Worm (Caenorhabditis elegans): ENCODE results near the gene ooc-3.

The ooc-3 gene

ce11 chrII:11487999-11488398 lies 7.1 kb downstream of the ooc-3 start, which contains the start of gene B0334.13:
Gene B0334.13, plus strand, starts transcription at chrII:11488299.
- no peak for TF ChIP-seq ceh-82 (tag; optimal IDR thresholded peaks at IDR 0.05)
- TF ChIP-seq hlh-11 (tag; optimal IDR thresholded peaks at IDR 0.05): no peak
- TF ChIP-seq unc-62 (GFP tag; optimal IDR thresholded peaks at IDR 0.05 in 1 of 2): peak in 1 of 2 experiments; percentile 21
- no peak for TF ChIP-seq unc-62 (tag; optimal IDR thresholded peaks at IDR 0.05)
- no peak for TF ChIP-seq egl-43 (GFP tag; IDR thresholded peaks at IDR 0.05)
- no peak for TF ChIP-seq dve-1 (tag; optimal IDR thresholded peaks at IDR 0.05; ENCODE audit: insufficient read depth)
- no peak for TF ChIP-seq nhr-28 (tag; optimal IDR thresholded peaks at IDR 0.05)

DNA sequence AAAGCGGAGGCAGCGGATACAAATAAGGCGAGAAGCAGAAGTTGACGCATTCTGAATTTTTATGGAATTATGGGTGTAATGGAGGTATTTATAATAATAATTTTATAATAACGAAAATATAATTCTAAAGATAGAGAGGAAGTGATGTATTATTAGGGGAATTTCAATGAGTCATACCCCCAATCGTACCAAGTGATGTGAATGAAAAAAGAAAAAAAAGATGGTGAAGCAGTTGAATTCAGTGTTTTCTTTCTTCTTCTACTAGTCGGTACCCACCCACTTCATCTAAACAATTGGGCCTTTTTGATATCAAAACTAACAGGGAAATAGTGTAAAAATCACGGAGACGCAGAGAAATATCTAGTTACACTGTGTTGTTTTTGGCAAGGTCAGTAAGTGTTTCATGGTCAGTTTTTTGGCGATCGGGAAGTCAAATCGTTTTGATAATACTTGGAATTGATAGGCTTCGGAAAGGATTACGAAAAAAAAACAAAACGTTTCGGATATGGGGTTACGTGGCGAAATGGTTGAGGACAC lies 8.4 kb downstream of the ooc-3 start, which contains the start of gene ttr-18:
Gene ttr-18, minus strand, starts transcription at position 51 of the 537 bp plus-strand sequence.
- no peak for TF ChIP-seq lsy-2 (tag; optimal IDR thresholded peaks at IDR 0.05)
- TF ChIP-seq lin-1 (GFP tag; IDR thresholded peaks at IDR 0.05): no peak
- peak; percentile 12 for TF ChIP-seq dve-1 (tag; optimal IDR thresholded peaks at IDR 0.05; ENCODE audit: insufficient read depth)
- no peak for TF ChIP-seq aha-1 (tag)
- no peak for TF ChIP-seq nhr-102 (tag; optimal IDR thresholded peaks at IDR 0.05)

DNA sequence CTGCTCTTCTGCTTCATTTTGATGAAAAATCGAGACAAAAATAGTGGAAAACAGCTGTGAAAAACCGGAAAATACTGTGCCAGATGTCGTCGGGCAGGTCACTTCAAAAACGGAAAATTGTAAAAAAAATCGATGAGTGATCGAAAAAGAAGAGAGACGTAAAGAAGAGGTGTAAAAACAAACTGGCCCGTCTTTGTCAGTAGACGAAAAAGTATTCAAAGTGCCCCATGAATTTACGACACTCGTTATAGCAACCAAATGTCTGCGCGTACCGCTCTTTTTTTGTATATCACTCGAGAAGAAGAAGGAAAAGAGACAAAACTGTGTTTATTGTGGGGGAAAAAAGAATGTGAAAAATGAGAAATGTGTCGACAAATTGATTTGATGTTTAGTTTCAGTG lies 9.9 kb downstream of the ooc-3 start, which contains the start of gene twk-5:
Gene twk-5, minus strand, starts transcription at position 101 of the 400 bp plus-strand sequence.
- TF ChIP-seq gei-8 (GFP tag; optimal IDR thresholded peaks at IDR 0.05) (no peak), ztf-7 (tag; optimal IDR thresholded peaks at IDR 0.05) (no peak), ama-1 (optimal IDR thresholded peaks at IDR 0.05) (peak; percentile 73), mxl-3 (GFP tag; optimal IDR thresholded peaks at IDR 0.05) (no peak)

DNA sequence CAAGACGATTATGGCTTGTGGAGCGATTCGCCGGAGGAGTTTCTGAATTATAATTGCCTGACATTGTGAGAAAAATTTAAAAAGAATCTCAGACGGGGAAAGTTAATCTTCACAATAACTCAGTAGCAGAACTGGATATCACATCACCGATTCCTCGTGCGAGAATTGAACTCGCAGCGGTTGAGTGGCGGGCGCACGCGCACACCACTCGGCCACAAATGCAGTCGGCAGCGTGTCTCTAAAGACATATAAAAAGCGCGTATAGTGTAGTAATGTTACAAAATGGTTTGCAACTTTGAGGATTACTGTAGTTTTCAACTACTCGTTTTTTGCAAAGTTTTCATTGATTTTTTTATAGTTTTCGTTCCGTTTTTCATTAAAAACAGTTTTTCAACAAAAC lies 10.5 kb downstream of the ooc-3 start:
- TF ChIP-seq mdt-29 (GFP tag; IDR thresholded peaks at IDR 0.05) (peak; percentile 87), vab-7 (GFP tag; IDR thresholded peaks at IDR 0.05) (peak; percentile 98), aly-2 (tag; optimal IDR thresholded peaks at IDR 0.05) (no peak), ZK546.5 (tag; optimal IDR thresholded peaks at IDR 0.05) (no peak), egl-27 (tag; optimal IDR thresholded peaks at IDR 0.05) (no peak), hlh-11 (tag; optimal IDR thresholded peaks at IDR 0.05) (peak; percentile 73), Y5F2A.4 (GFP tag; optimal IDR thresholded peaks at IDR 0.05) (peak; percentile 95), nhr-41 (GFP tag; IDR thresholded peaks at IDR 0.05) (peak; percentile 95), lin-13 (GFP tag; optimal IDR thresholded peaks at IDR 0.05) (peak; percentile 73), dpl-1 (GFP tag; optimal IDR thresholded peaks at IDR 0.05) (peak; percentile 46), aha-1 (tag) (peak; percentile 98), dmd-6 (GFP tag; IDR thresholded peaks at IDR 0.05) (peak; percentile 72), hlh-30 (tag; optimal IDR thresholded peaks at IDR 0.05; ENCODE audit: insufficient read depth) (no peak), ama-1 (optimal IDR thresholded peaks at IDR 0.05) (no peak), jun-1 (tag; optimal IDR thresholded peaks at IDR 0.05) (peak; percentile 8), F49E8.2 (tag; optimal IDR thresholded peaks at IDR 0.05; ENCODE audit: borderline replicate concordance) (peak; percentile 80), dmd-9 (GFP tag; IDR thresholded peaks at IDR 0.05) (peak; percentile 93), Y48G9A.11 (GFP tag; IDR thresholded peaks at IDR 0.05) (peak; percentile 78), nhr-48 (tag; optimal IDR thresholded peaks at IDR 0.05) (peak; percentile 76), spr-1 (tag; optimal IDR thresholded peaks at IDR 0.05) (peak; percentile 89), Y75B8A.6 (GFP tag; IDR thresholded peaks at IDR 0.05) (peak; percentile 87), unc-62 (GFP tag; optimal IDR thresholded peaks at IDR 0.05 in 1 of 2) (peak in 1 of 2 experiments; percentile 37), unc-62 (tag; optimal IDR thresholded peaks at IDR 0.05) (no peak), attf-4 (tag; optimal IDR thresholded peaks at IDR 0.05) (no peak), lir-3 (tag; optimal IDR thresholded peaks at IDR 0.05) (peak; percentile 87), arid-1 (GFP tag; conservative IDR thresholded peaks at IDR 0.05) (peak; percentile 97), madf-9 (GFP tag; conservative IDR thresholded peaks at IDR 0.05) (peak; percentile 94), ces-1 (GFP tag; optimal IDR thresholded peaks at IDR 0.05) (no peak), nhr-42 (GFP tag; IDR thresholded peaks at IDR 0.05) (peak; percentile 84), lin-15B (tag; optimal IDR thresholded peaks at IDR 0.05) (no peak), ztf-11 (tag; optimal IDR thresholded peaks at IDR 0.05) (no peak), skn-1 (tag; optimal IDR thresholded peaks at IDR 0.05) (no peak), madf-5 (GFP tag; IDR thresholded peaks at IDR 0.05) (peak; percentile 82 to 97; a peak in 3 of 4 replicates), gei-8 (GFP tag; optimal IDR thresholded peaks at IDR 0.05) (peak; percentile 84), cey-2 (tag; optimal IDR thresholded peaks at IDR 0.05; ENCODE audit: borderline replicate concordance, insufficient read depth) (peak; percentile 49)

All from whole organism, L4 larva.